Fruit fly (Drosophila melanogaster): ENCODE measurements around the gene Drsl3.

Drsl3 gene

dm6 chr3L:3305430-3305829 is 9.4 kb upstream of the Drsl3 start (continued):
- no peak for TF ChIP-seq CG3726 (GFP tag; IDR thresholded peaks at IDR 0.05)
- TF ChIP-seq CG4360 (GFP tag; IDR thresholded peaks at IDR 0.05) = no peak
- TF ChIP-seq Gsc (GFP tag; IDR thresholded peaks at IDR 0.05) = no peak
- TF ChIP-seq Kr (GFP tag; optimal IDR thresholded peaks at IDR 0.05) = no peak
- peak; percentile 47 for TF ChIP-seq CG33213 (GFP tag; optimal IDR thresholded peaks at IDR 0.05)
- TF ChIP-seq Dll (GFP tag; IDR thresholded peaks at IDR 0.05; ENCODE audit: partially characterized antibody) = no peak
- no peak for TF ChIP-seq kni (GFP tag; optimal IDR thresholded peaks at IDR 0.05)
- peak; percentile 74 for TF ChIP-seq CG10209 (GFP tag; optimal IDR thresholded peaks at IDR 0.05)
- TF ChIP-seq crol (GFP tag; IDR thresholded peaks at IDR 0.05) = no peak
- no peak for TF ChIP-seq CG17912 (GFP tag; optimal IDR thresholded peaks at IDR 0.05)
- no peak for TF ChIP-seq Scr (GFP tag; IDR thresholded peaks at IDR 0.05; ENCODE audit: partially characterized antibody)
- TF ChIP-seq Aef1 (GFP tag; IDR thresholded peaks at IDR 0.05) = no peak
- TF ChIP-seq corto (GFP tag; optimal IDR thresholded peaks at IDR 0.05) = no peak
- TF ChIP-seq gsb-n (tag; optimal IDR thresholded peaks at IDR 0.05) = peak; percentile 30
- TF ChIP-seq ato (GFP tag; IDR thresholded peaks at IDR 0.05; ENCODE audit: partially characterized antibody) = no peak

dm6 chr3L:3306515-3306914 is 8.3 kb upstream of the Drsl3 start:
- no peak for TF ChIP-seq CG10274 (GFP tag; optimal IDR thresholded peaks at IDR 0.05)
- no peak for TF ChIP-seq Six4 (GFP tag; optimal IDR thresholded peaks at IDR 0.05)
- TF ChIP-seq CG31224 (GFP tag; IDR thresholded peaks at IDR 0.05) = peak; percentile 58; the same call in 1 of the 2 replicates
- TF ChIP-seq CG15514 (GFP tag; optimal IDR thresholded peaks at IDR 0.05) = peak; percentile 23
- TF ChIP-seq CG12155 (GFP tag; optimal IDR thresholded peaks at IDR 0.05) = no peak
- no peak for TF ChIP-seq luna (GFP tag; optimal IDR thresholded peaks at IDR 0.05)
- no peak for TF ChIP-seq CG1792 (GFP tag; optimal IDR thresholded peaks at IDR 0.05)
- TF ChIP-seq h (optimal IDR thresholded peaks at IDR 0.05) = no peak
- TF ChIP-seq CG6175 (GFP tag; IDR thresholded peaks at IDR 0.05) = no peak
- peak; percentile 7 for TF ChIP-seq Asciz (GFP tag; optimal IDR thresholded peaks at IDR 0.05)
- no peak for TF ChIP-seq insv (GFP tag; optimal IDR thresholded peaks at IDR 0.05)
- no peak for TF ChIP-seq CHES-1-like (GFP tag; optimal IDR thresholded peaks at IDR 0.05)
- TF ChIP-seq CG15479 (GFP tag; optimal IDR thresholded peaks at IDR 0.05) = peak; percentile 17
- TF ChIP-seq CG15269 (tag; optimal IDR thresholded peaks at IDR 0.05) = no peak
- no peak for TF ChIP-seq croc (GFP tag; conservative IDR thresholded peaks at IDR 0.05)
- no peak for TF ChIP-seq gcm (GFP tag; optimal IDR thresholded peaks at IDR 0.05)
- no peak for TF ChIP-seq Mes4 (GFP tag; optimal IDR thresholded peaks at IDR 0.05)
- peak; percentile 43 for TF ChIP-seq CG18599 (GFP tag; optimal IDR thresholded peaks at IDR 0.05)
- no peak for TF ChIP-seq CG9609 (GFP tag; optimal IDR thresholded peaks at IDR 0.05)
- TF ChIP-seq yki (optimal IDR thresholded peaks at IDR 0.05) = no peak
- TF ChIP-seq prd (optimal IDR thresholded peaks at IDR 0.05) = no peak
- no peak for TF ChIP-seq prd (GFP tag; IDR thresholded peaks at IDR 0.05)
- TF ChIP-seq CG1233 (GFP tag; optimal IDR thresholded peaks at IDR 0.05) = no peak
- no peak for TF ChIP-seq Dip3 (GFP tag; optimal IDR thresholded peaks at IDR 0.05)
- no peak for TF ChIP-seq her (GFP tag; optimal IDR thresholded peaks at IDR 0.05)
- no peak for TF ChIP-seq CG10209 (GFP tag; optimal IDR thresholded peaks at IDR 0.05)
- TF ChIP-seq sna (GFP tag; IDR thresholded peaks at IDR 0.05; ENCODE audit: partially characterized antibody) = no peak
- TF ChIP-seq shn (GFP tag; optimal IDR thresholded peaks at IDR 0.05) = no peak
- no peak for TF ChIP-seq Rfx (GFP tag; IDR thresholded peaks at IDR 0.05)
- TF ChIP-seq CG11398 (GFP tag; optimal IDR thresholded peaks at IDR 0.05) = no peak
- no peak for TF ChIP-seq CG4617 (GFP tag; optimal IDR thresholded peaks at IDR 0.05; ENCODE audit: borderline replicate concordance)
- TF ChIP-seq chif (GFP tag; optimal IDR thresholded peaks at IDR 0.05) = no peak
- no peak for TF ChIP-seq HmgZ (tag; optimal IDR thresholded peaks at IDR 0.05)
- TF ChIP-seq Blimp-1 (GFP tag; optimal IDR thresholded peaks at IDR 0.05) = no peak
- no peak for TF ChIP-seq cas (GFP tag; IDR thresholded peaks at IDR 0.05)
- TF ChIP-seq CG12744 (GFP tag; optimal IDR thresholded peaks at IDR 0.05) = no peak
- no peak for TF ChIP-seq gcm2 (GFP tag; optimal IDR thresholded peaks at IDR 0.05)
- no peak for TF ChIP-seq CG3163 (GFP tag; optimal IDR thresholded peaks at IDR 0.05)
